Fruit fly (Drosophila melanogaster) whole organism, larva: ENCODE measurements around the gene CG3386.

ENCODE experiments used
- noc ChIP-seq: fragments of 200-800 bp; sonication (Bioruptor generic); optimal IDR thresholded peaks from 3 replicates; lab custom pipeline; 2019; ENCODE audit warnings: missing biosample characterization, mild to moderate bottlenecking, missing genetic modification characterization, moderate library complexity

Gene CG3386

DNA sequence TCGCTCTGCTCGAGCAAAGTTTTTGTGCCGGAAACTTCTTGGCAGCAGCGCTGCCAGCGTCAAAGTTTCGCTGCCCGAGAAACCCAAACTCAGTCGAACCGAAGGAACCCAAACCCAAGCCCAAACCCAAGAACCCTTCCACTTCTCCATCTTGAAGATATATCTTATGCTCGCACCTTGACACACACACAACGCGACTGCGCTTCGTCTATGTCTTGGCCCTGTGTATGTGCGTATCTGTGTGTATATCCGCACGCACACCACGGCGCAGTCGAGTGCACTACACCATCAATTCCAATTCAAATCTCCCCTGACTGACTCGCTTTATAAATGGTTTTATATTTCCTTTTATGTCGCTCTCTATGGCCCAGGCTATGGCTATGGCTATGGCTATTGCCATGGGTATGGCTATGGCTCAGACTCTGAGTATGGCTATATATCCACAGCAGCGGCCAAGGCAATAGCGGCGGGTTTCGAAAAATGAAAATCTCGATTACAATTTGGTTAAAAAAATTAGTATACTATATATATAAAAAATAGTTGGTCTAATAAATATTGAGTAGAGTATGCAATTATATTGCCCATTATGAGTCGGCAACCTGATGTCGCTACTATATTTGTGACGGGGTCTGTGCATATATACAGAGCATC lies 14.3 kb upstream of the CG3386 start:
- TF ChIP-seq noc (tag; lab: Kevin White, UChicago): peak; percentile 85

dm6 chr3L:695510-695909 lies 13.2 kb upstream of the CG3386 start:
- no peak for TF ChIP-seq noc (tag; lab: Kevin White, UChicago)

dm6 chr3L:692699-693098 lies 10.4 kb upstream of the CG3386 start, which contains the start of gene Vti1a:
Gene Vti1a, minus strand, starts transcription at chr3L:692919.
- no peak for TF ChIP-seq noc (tag; lab: Kevin White, UChicago)

DNA sequence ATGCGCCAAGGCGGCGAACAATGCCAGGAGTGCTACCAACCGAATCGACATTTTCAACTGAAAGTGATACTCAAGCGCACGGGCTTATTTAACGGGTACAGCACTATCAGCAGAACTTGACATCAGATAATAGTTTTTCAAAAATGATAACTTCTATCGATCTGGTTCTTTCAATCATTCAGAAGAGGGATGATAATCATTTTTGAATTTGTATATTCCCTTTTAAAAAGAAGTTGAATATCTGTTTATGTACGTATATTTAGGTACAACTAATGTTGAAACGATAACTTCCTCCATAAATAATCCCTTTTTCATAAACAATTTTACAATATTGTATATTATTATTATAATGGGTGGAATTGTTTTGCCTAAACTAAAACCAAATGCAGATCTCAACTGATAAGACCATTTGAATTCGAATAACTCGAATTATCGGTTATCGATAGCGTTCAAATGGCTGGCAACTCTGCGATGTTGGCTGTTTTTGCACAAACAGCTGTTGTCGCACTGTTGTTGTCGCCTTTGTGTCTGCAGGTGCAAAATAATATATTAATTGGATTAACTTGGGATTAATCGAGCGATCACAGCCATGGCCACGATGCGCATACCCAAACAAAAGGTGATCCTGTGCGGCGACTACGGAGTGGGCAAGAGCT lies 7.9 kb upstream of the CG3386 start, which contains the start of the genes CG32483 and RabX6:
Gene CG32483 (minus strand): TSS at position 51 of the 656 bp plus-strand sequence.
Gene RabX6 (plus strand): TSS at position 487 of the 656 bp plus-strand sequence.
- no peak for TF ChIP-seq noc (tag; lab: Kevin White, UChicago)

- TF ChIP-seq noc (tag; lab: Kevin White, UChicago): peak; percentile 21
These were observed 5.6 kb upstream of the CG3386 start, which contains the start of gene hiro for dm6 chr3L:687858-688257. Gene hiro, minus strand, starts transcription at chr3L:687958.

DNA sequence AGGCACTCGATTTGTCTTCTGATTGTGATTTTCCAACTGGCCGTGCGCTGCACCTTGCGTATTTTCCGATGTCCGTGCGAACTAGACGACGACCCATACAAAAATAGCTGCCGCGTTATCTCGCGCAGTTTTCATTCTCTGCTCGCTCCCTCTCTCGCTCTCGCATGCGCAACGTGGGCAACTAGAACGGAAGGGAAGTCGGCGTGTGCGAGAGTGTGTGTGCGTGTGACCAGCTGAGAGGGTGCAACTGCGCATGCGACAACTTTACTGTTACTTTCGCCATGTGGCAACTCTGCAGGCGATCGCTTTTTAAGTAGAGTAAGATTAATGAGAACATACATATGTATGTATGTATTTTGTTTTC lies 3.2 kb upstream of the CG3386 start, which contains the start of gene ebd1:
Gene ebd1 (minus strand): TSS at position 109 of the 364 bp plus-strand sequence.
- TF ChIP-seq noc (tag; lab: Kevin White, UChicago): no peak

- no peak for TF ChIP-seq noc (tag; lab: Kevin White, UChicago)
These were observed 2.6 kb upstream of the CG3386 start for dm6 chr3L:684749-685440.

DNA sequence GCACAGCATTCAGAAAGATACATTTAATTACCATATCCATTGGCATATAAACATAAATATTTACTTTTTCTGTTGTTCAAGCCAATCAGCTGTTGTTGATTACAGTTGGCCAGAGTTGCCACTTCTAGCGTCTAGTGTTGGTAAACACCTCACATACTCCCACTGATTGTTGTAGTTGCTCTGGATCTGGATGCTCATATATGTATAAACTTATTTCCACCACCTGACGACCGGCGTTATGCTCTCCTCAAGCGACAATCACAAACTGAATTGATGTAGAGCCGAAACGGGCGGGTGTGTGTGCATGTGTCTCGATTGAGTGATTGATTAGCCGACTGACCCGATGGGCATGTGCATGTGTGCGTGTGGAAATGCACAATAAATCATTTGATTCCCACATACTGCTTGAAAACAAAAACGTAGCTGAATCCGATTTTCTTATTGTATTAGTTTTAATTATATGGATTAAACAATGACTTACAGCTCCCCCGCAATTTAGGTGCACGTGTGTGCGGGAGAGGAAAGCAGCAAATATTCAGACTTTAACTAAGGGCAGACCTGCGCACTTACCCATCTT lies 389 bp downstream of the CG3386 start:
- TF ChIP-seq noc (tag; lab: Kevin White, UChicago): no peak

- peak; percentile 72 for TF ChIP-seq noc (tag; lab: Kevin White, UChicago)
These were observed 2.0 kb downstream of the CG3386 start, which contains the start of gene CG17129 for dm6 chr3L:680258-680657. Gene CG17129, minus strand, starts transcription at chr3L:680326.

- no peak for TF ChIP-seq noc (tag; lab: Kevin White, UChicago)
These were observed 6.4 kb downstream of the CG3386 start for dm6 chr3L:675856-676255.

- no peak for TF ChIP-seq noc (tag; lab: Kevin White, UChicago)
These were observed 8.9 kb downstream of the CG3386 start for dm6 chr3L:673324-673723.

DNA sequence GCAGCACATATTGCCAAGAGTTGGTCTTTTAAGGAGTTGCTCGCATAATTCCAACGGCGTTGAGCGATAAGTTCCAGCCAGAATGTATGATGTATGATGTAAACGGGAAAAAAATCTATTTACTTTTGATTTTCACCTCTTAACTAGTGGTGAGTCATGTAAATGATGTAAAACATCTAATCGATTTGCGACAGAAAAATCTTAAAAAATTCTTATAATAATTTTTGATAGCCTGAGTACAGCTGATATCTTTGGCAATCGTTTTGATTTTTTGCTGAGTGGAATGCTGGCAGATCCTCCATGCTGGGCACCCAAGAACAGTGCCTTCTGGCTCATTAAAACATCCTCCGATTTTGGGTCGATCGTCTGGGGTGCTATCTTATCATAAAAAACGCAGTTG lies 15.7 kb downstream of the CG3386 start:
- TF ChIP-seq noc (tag; lab: Kevin White, UChicago): no peak

- TF ChIP-seq noc (tag; lab: Kevin White, UChicago): no peak
These were observed 18.4 kb downstream of the CG3386 start for dm6 chr3L:663880-664279.

dm6 chr3L:660314-661075 lies 21.8 kb downstream of the CG3386 start:
- no peak for TF ChIP-seq noc (tag; lab: Kevin White, UChicago)

- no peak for TF ChIP-seq noc (tag; lab: Kevin White, UChicago)
These were observed 24.0 kb downstream of the CG3386 start for dm6 chr3L:658279-658678.
